Fruit fly (Drosophila melanogaster): ENCODE measurements around the gene dnk.
A peak's percentile ranks its signal among the peaks of the same experiment; 100 is the strongest.

dnk gene

dm6 chr3R:18997388-18998287, 16.8 kb downstream of the dnk start (continued):
- TF ChIP-seq CG6791 (GFP tag; IDR thresholded peaks at IDR 0.05; ENCODE audit: partially characterized antibody) (no peak), Bdp1 (GFP tag; optimal IDR thresholded peaks at IDR 0.05) (peak; percentile 73), dm (GFP tag; optimal IDR thresholded peaks at IDR 0.05) (no peak), CG9215 (GFP tag; IDR thresholded peaks at IDR 0.05) (no peak), CrebB (tag; optimal IDR thresholded peaks at IDR 0.05) (peak; percentile 90), bigmax (GFP tag; optimal IDR thresholded peaks at IDR 0.05) (no peak), psq (GFP tag; optimal IDR thresholded peaks at IDR 0.05) (peak; percentile 75), Opbp (GFP tag; IDR thresholded peaks at IDR 0.05; ENCODE audit: partially characterized antibody) (no peak), kni (GFP tag; optimal IDR thresholded peaks at IDR 0.05) (peak; percentile 87), Elba2 (GFP tag; optimal IDR thresholded peaks at IDR 0.05) (no peak), CG2875 (GFP tag; optimal IDR thresholded peaks at IDR 0.05) (peak; percentile 95), Atf-2 (GFP tag; optimal IDR thresholded peaks at IDR 0.05) (peak; percentile 73), CG3407 (GFP tag; optimal IDR thresholded peaks at IDR 0.05) (peak; percentile 96), Drgx (GFP tag; IDR thresholded peaks at IDR 0.05) (no peak), CG14860 (GFP tag; IDR thresholded peaks at IDR 0.05; ENCODE audit: partially characterized antibody) (no peak), nau (GFP tag; optimal IDR thresholded peaks at IDR 0.05) (peak; percentile 68), CG4404 (GFP tag; IDR thresholded peaks at IDR 0.05) (no peak), CG10543 (GFP tag; optimal IDR thresholded peaks at IDR 0.05) (no peak), CG1602 (GFP tag; optimal IDR thresholded peaks at IDR 0.05) (peak; percentile 56), HHEX (GFP tag; optimal IDR thresholded peaks at IDR 0.05) (no peak), MBD-R2 (GFP tag; IDR thresholded peaks at IDR 0.05) (no peak), klu (GFP tag; IDR thresholded peaks at IDR 0.05) (no peak), ham (GFP tag; IDR thresholded peaks at IDR 0.05) (no peak), Ets97D (GFP tag; optimal IDR thresholded peaks at IDR 0.05) (no peak), zen (tag; optimal IDR thresholded peaks at IDR 0.05) (no peak), CG12219 (GFP tag; optimal IDR thresholded peaks at IDR 0.05) (peak; percentile 82), CG13424 (tag; optimal IDR thresholded peaks at IDR 0.05) (peak; percentile 77), Fer2 (tag; optimal IDR thresholded peaks at IDR 0.05) (no peak), tgo (GFP tag; IDR thresholded peaks at IDR 0.05) (no peak), wor (GFP tag; IDR thresholded peaks at IDR 0.05) (peak; percentile 20; the same call in 1 of the 2 replicates), CG11398 (GFP tag; optimal IDR thresholded peaks at IDR 0.05) (peak; percentile 87), ap (GFP tag; IDR thresholded peaks at IDR 0.05) (peak; percentile 55), bsh (GFP tag; optimal IDR thresholded peaks at IDR 0.05) (peak in 1 of 2 experiments; percentile 90), Trl (optimal IDR thresholded peaks at IDR 0.05) (no peak), Trl (GFP tag; optimal IDR thresholded peaks at IDR 0.05) (peak; percentile 25), Xrp1 (GFP tag; IDR thresholded peaks at IDR 0.05) (peak; percentile 89), Nf-YC (tag; optimal IDR thresholded peaks at IDR 0.05) (no peak), BEAF-32 (GFP tag; optimal IDR thresholded peaks at IDR 0.05) (no peak), grau (tag; optimal IDR thresholded peaks at IDR 0.05) (peak; percentile 39), CG13123 (GFP tag; optimal IDR thresholded peaks at IDR 0.05) (peak; percentile 54), sens (GFP tag) (peak; percentile 92), CG17829 (tag; optimal IDR thresholded peaks at IDR 0.05) (peak; percentile 26), unc-4 (GFP tag; IDR thresholded peaks at IDR 0.05; ENCODE audit: partially characterized antibody) (no peak), Ada2b (GFP tag; IDR thresholded peaks at IDR 0.05) (no peak), crc (GFP tag; optimal IDR thresholded peaks at IDR 0.05) (no peak), CG6689 (GFP tag; IDR thresholded peaks at IDR 0.05) (peak; percentile 29; the same call in 1 of the 2 replicates), sug (tag; optimal IDR thresholded peaks at IDR 0.05) (peak; percentile 41), gsb (GFP tag; IDR thresholded peaks at IDR 0.05) (no peak), CG8924 (tag; optimal IDR thresholded peaks at IDR 0.05) (peak; percentile 67), crol (GFP tag; IDR thresholded peaks at IDR 0.05) (no peak)

All from whole organism, embryonic.